Fruit fly (Drosophila melanogaster): ENCODE results near the gene Dhps.

DNA sequence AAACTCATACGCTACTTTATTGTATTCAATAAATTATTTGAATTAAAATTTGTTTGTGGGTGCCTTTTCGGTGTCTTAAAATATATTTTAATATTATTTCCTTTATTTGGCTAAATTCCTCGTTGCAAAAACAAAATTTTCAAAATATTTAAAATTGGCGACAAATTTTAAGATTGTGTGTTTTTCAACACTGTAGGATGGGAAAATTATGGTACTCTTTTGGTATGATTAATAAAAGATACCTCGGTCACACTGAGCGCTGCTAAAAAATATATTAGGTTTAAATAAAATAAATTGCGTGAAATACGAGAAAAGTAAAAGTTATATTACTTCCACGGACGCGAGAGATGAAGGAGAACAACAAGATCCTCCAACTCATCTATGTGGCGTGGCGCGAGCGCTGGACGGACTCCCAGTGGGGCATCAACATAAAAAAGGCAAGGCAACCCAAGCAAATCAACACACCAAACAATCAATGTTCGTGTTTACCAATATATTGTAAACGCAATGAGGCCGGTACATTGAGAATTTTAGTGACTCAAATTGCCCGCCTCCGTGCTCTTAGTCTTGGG is 6.9 kb upstream of the Dhps start, which contains the start of gene MED24:
- TF ChIP-seq sv (GFP tag; optimal IDR thresholded peaks at IDR 0.05): no peak
- no peak for TF ChIP-seq dmrt93B (GFP tag; optimal IDR thresholded peaks at IDR 0.05)
- no peak for TF ChIP-seq brk (GFP tag; optimal IDR thresholded peaks at IDR 0.05)
- no peak for TF ChIP-seq psq (GFP tag; optimal IDR thresholded peaks at IDR 0.05)
- no peak for TF ChIP-seq Hnf4 (GFP tag; optimal IDR thresholded peaks at IDR 0.05)
- TF ChIP-seq CG9705 (GFP tag; optimal IDR thresholded peaks at IDR 0.05): no peak
- TF ChIP-seq fru (GFP tag; optimal IDR thresholded peaks at IDR 0.05): no peak
- TF ChIP-seq Dif (GFP tag; optimal IDR thresholded peaks at IDR 0.05; ENCODE audit: partially characterized antibody): no peak
- no peak for TF ChIP-seq Myc (optimal IDR thresholded peaks at IDR 0.05)
- no peak for TF ChIP-seq pan (optimal IDR thresholded peaks at IDR 0.05)
- no peak for TF ChIP-seq Dfd (GFP tag; optimal IDR thresholded peaks at IDR 0.05)

All from whole organism, wandering third instar larva.